Worm (Caenorhabditis elegans): ENCODE results near the gene fbxb-104.

ce11 chrII:3428158-3428704, 48.8 kb downstream of the fbxb-104 start:
- TF ChIP-seq mep-1 (tag; optimal IDR thresholded peaks at IDR 0.05) (no peak), pha-4 (tag; optimal IDR thresholded peaks at IDR 0.05) (no peak), zip-8 (tag; optimal IDR thresholded peaks at IDR 0.05) (no peak), unc-39 (tag; optimal IDR thresholded peaks at IDR 0.05) (no peak)

Measured in whole organism, mixed stage, embryonic.